Worm (Caenorhabditis elegans) whole organism, midembryonic: ENCODE results near the gene mcm-3.

Experiments
- T22C8.4 ChIP-seq: fragments of 200-800 bp; sonication (Bioruptor generic); IDR thresholded peaks from 2 replicates; pipeline ENCODE4 v1.3.6; 2022; ENCODE audit warnings: missing genetic modification characterization, missing compliant biosample characterization
- cog-1 ChIP-seq: sonication (generic microtip); optimal IDR thresholded peaks from 2 replicates; lab custom pipeline; 2016; ENCODE audit warnings: missing genetic modification characterization, missing compliant biosample characterization
- flt-1 ChIP-seq: fragments of 200-800 bp; sonication (Bioruptor generic); IDR thresholded peaks from 2 replicates; pipeline ENCODE4 v1.3.6; 2022; ENCODE audit warnings: missing genetic modification characterization, missing compliant biosample characterization
- klf-2 ChIP-seq: fragments of 200-800 bp; sonication (Bioruptor generic); conservative IDR thresholded peaks from 2 replicates; pipeline ENCODE4 v1.3.6; 2022; ENCODE audit warnings: missing genetic modification reagents, missing genetic modification characterization, missing compliant biosample characterization
- med-1 ChIP-seq: sonication (generic microtip); optimal IDR thresholded peaks from 2 replicates; lab custom pipeline; 2017; ENCODE audit warnings: missing genetic modification characterization, mild to moderate bottlenecking, missing compliant biosample characterization, antibody characterized with exemption, missing genetic modification reagents; ENCODE audit not compliant: insufficient read depth
- ref-1 ChIP-seq: fragments of 200-800 bp; sonication (Bioruptor generic); conservative IDR thresholded peaks from 2 replicates; pipeline ENCODE4 v1.3.6; 2022; ENCODE audit warnings: missing genetic modification reagents, missing genetic modification characterization, missing compliant biosample characterization
- tab-1 ChIP-seq: fragments of 200-800 bp; sonication (Bioruptor generic); IDR thresholded peaks from 2 replicates; pipeline ENCODE4 v1.3.6; 2022; ENCODE audit warnings: missing genetic modification characterization, missing compliant biosample characterization
- ztf-23 ChIP-seq: fragments of 200-800 bp; sonication (Bioruptor generic); IDR thresholded peaks from 2 replicates; pipeline ENCODE4 v1.3.6; 2022; ENCODE audit warnings: missing genetic modification reagents, missing genetic modification characterization, missing compliant biosample characterization
- ztf-29 ChIP-seq: fragments of 200-800 bp; sonication (Bioruptor generic); IDR thresholded peaks from 2 replicates; pipeline ENCODE4 v1.3.6; 2022; ENCODE audit warnings: missing genetic modification reagents, missing genetic modification characterization, missing compliant biosample characterization

mcm-3 gene

ce11 chrV:15087207-15087706 lies 27.9 kb upstream of the mcm-3 start, which contains the start of the genes C01G10.15 and C01G10.6:
Gene C01G10.15 (minus strand): TSS chrV:15087307.
Gene C01G10.6 (plus strand): TSS chrV:15087656.
- no peak for TF ChIP-seq ztf-29 (GFP tag; lab: Robert Waterston, UW)
- no peak for TF ChIP-seq med-1 (GFP tag; lab: Kevin White, UChicago)
- TF ChIP-seq cog-1 = no peak
- no peak for TF ChIP-seq tab-1
- no peak for TF ChIP-seq ztf-23
- no peak for TF ChIP-seq klf-2 (GFP tag; lab: Robert Waterston, UW)
- no peak for TF ChIP-seq flt-1
- no peak for TF ChIP-seq ref-1 (GFP tag; lab: Robert Waterston, UW)
- TF ChIP-seq T22C8.4 = no peak

ce11 chrV:15085335-15085800 lies 26.0 kb upstream of the mcm-3 start, which contains the start of the genes ahsa-1 and C01G10.7:
Gene ahsa-1 (minus strand): TSS chrV:15085385.
Gene C01G10.7 (plus strand): TSS chrV:15085747.
- peak; percentile 77 for TF ChIP-seq flt-1
- TF ChIP-seq ztf-23 = peak; percentile 89
- TF ChIP-seq med-1 (GFP tag; lab: Kevin White, UChicago) = no peak
- TF ChIP-seq cog-1 = peak; percentile 83
- no peak for TF ChIP-seq ref-1 (GFP tag; lab: Robert Waterston, UW)

- TF ChIP-seq med-1 (GFP tag; lab: Kevin White, UChicago) (no peak), ztf-23 (no peak), ref-1 (GFP tag; lab: Robert Waterston, UW) (no peak), cog-1 (no peak), flt-1 (no peak), klf-2 (GFP tag; lab: Robert Waterston, UW) (no peak), ztf-29 (GFP tag; lab: Robert Waterston, UW) (no peak), T22C8.4 (no peak), tab-1 (no peak)
These were observed 24.3 kb upstream of the mcm-3 start for ce11 chrV:15083659-15084058.

ce11 chrV:15082291-15082690 lies 22.9 kb upstream of the mcm-3 start, which contains the start of the genes C01G10.10 and C01G10.9:
Gene C01G10.10 (minus strand): TSS chrV:15082441.
Gene C01G10.9 (plus strand): TSS chrV:15082530.
- TF ChIP-seq ztf-23 (no peak), flt-1 (0 out of 2 replicates have a peak, but pooled peaks have one; percentile 10)

- TF ChIP-seq med-1 (GFP tag; lab: Kevin White, UChicago) (no peak), tab-1 (no peak), cog-1 (no peak), klf-2 (GFP tag; lab: Robert Waterston, UW) (no peak), ztf-29 (GFP tag; lab: Robert Waterston, UW) (no peak), flt-1 (no peak), ref-1 (GFP tag; lab: Robert Waterston, UW) (no peak), T22C8.4 (no peak), ztf-23 (no peak)
These were observed 19.2 kb upstream of the mcm-3 start for ce11 chrV:15078560-15078959.

ce11 chrV:15074907-15075306 lies 15.5 kb upstream of the mcm-3 start:
- TF ChIP-seq ztf-29 (GFP tag; lab: Robert Waterston, UW) (no peak), med-1 (GFP tag; lab: Kevin White, UChicago) (no peak), ztf-23 (no peak), klf-2 (GFP tag; lab: Robert Waterston, UW) (no peak), cog-1 (no peak), flt-1 (no peak), ref-1 (GFP tag; lab: Robert Waterston, UW) (no peak)

- no peak for TF ChIP-seq T22C8.4
- 0 out of 2 replicates have a peak, but pooled peaks have one; percentile 37 for TF ChIP-seq flt-1
- peak; percentile 53; the same call in 1 of the 2 replicates for TF ChIP-seq ztf-23
These were observed 13.3 kb upstream of the mcm-3 start for ce11 chrV:15072738-15073137.

- no peak for TF ChIP-seq T22C8.4
- no peak for TF ChIP-seq ref-1 (GFP tag; lab: Robert Waterston, UW)
- TF ChIP-seq flt-1 = 0 out of 2 replicates have a peak, but pooled peaks have one; percentile 11
- no peak for TF ChIP-seq ztf-29 (GFP tag; lab: Robert Waterston, UW)
- no peak for TF ChIP-seq tab-1
- TF ChIP-seq cog-1 = peak; percentile 87
- no peak for TF ChIP-seq med-1 (GFP tag; lab: Kevin White, UChicago)
- TF ChIP-seq ztf-23 = no peak
- no peak for TF ChIP-seq klf-2 (GFP tag; lab: Robert Waterston, UW)
These were observed 11.8 kb upstream of the mcm-3 start, which contains the start of gene unc-76 for ce11 chrV:15071015-15071810. Gene unc-76 (plus strand): TSS chrV:15071760.

ce11 chrV:15069435-15069985 lies 10.1 kb upstream of the mcm-3 start:
- no peak for TF ChIP-seq med-1 (GFP tag; lab: Kevin White, UChicago)
- TF ChIP-seq klf-2 (GFP tag; lab: Robert Waterston, UW) = no peak
- TF ChIP-seq tab-1 = no peak
- TF ChIP-seq ref-1 (GFP tag; lab: Robert Waterston, UW) = no peak
- no peak for TF ChIP-seq T22C8.4
- TF ChIP-seq ztf-23 = no peak
- no peak for TF ChIP-seq flt-1

- TF ChIP-seq T22C8.4 (no peak), flt-1 (no peak), ztf-29 (GFP tag; lab: Robert Waterston, UW) (no peak), cog-1 (no peak), tab-1 (no peak), med-1 (GFP tag; lab: Kevin White, UChicago) (no peak), klf-2 (GFP tag; lab: Robert Waterston, UW) (no peak), ztf-23 (no peak), ref-1 (GFP tag; lab: Robert Waterston, UW) (no peak)
These were observed 9.0 kb upstream of the mcm-3 start, which contains the start of gene dnj-3 for ce11 chrV:15068378-15068777. Gene dnj-3 (plus strand): TSS chrV:15068678.
